Worm (Caenorhabditis elegans): ENCODE data around the gene ptr-24.
A peak's percentile ranks its signal among the peaks of the same experiment; 100 is the strongest.

ptr-24 gene

ce11 chrX:13303357-13303756, 34.5 kb upstream of the ptr-24 start, which contains the start of gene srd-42:
Gene srd-42 (minus strand): TSS chrX:13303457.
- TF ChIP-seq lin-15B (tag; optimal IDR thresholded peaks at IDR 0.05) = no peak
- no peak for TF ChIP-seq pha-4 (tag; optimal IDR thresholded peaks at IDR 0.05)
- TF ChIP-seq egl-5 (tag; optimal IDR thresholded peaks at IDR 0.05) = no peak
- TF ChIP-seq unc-39 (tag; optimal IDR thresholded peaks at IDR 0.05) = no peak
- no peak for TF ChIP-seq tbx-2 (tag; optimal IDR thresholded peaks at IDR 0.05)
- no peak for TF ChIP-seq lsy-12 (tag; optimal IDR thresholded peaks at IDR 0.05)
- TF ChIP-seq nhr-67 (tag; optimal IDR thresholded peaks at IDR 0.05) = no peak
- no peak for TF ChIP-seq nhr-77 (tag; optimal IDR thresholded peaks at IDR 0.05)

- TF ChIP-seq mdl-1 (tag; optimal IDR thresholded peaks at IDR 0.05) (no peak), mml-1 (tag; optimal IDR thresholded peaks at IDR 0.05) (no peak), nhr-25 (tag; optimal IDR thresholded peaks at IDR 0.05) (no peak), hmg-11 (tag; optimal IDR thresholded peaks at IDR 0.05) (no peak), sea-2 (GFP tag; optimal IDR thresholded peaks at IDR 0.05) (no peak)
Measured at ce11 chrX:13305779-13306178, 32.0 kb upstream of the ptr-24 start, which contains the start of gene srd-43. Gene srd-43 (minus strand): TSS chrX:13305844.

ce11 chrX:13306869-13307446, 30.9 kb upstream of the ptr-24 start:
- TF ChIP-seq nhr-11 (tag; optimal IDR thresholded peaks at IDR 0.05) = no peak
- TF ChIP-seq eor-1 (tag; optimal IDR thresholded peaks at IDR 0.05) = peak in 1 of 2 experiments; percentile 42
- TF ChIP-seq pqm-1 (tag; optimal IDR thresholded peaks at IDR 0.05) = peak; percentile 1
- peak; percentile 36 for TF ChIP-seq snpc-4 (tag; optimal IDR thresholded peaks at IDR 0.05)
- TF ChIP-seq nfya-1 (tag; optimal IDR thresholded peaks at IDR 0.05; ENCODE audit: insufficient read depth) = peak; percentile 68
- no peak for TF ChIP-seq sea-2 (GFP tag; optimal IDR thresholded peaks at IDR 0.05)
- peak; percentile 85 for TF ChIP-seq nhr-43 (tag; optimal IDR thresholded peaks at IDR 0.05; ENCODE audit: poor library complexity, severe bottlenecking)
- peak; percentile 19 for TF ChIP-seq nhr-25 (tag; optimal IDR thresholded peaks at IDR 0.05)
- TF ChIP-seq hmg-11 (tag; optimal IDR thresholded peaks at IDR 0.05) = no peak
- TF ChIP-seq nhr-77 (tag; optimal IDR thresholded peaks at IDR 0.05) = no peak
- peak; percentile 65 for TF ChIP-seq unc-62 (GFP tag; optimal IDR thresholded peaks at IDR 0.05)
- no peak for TF ChIP-seq ztf-11 (tag; optimal IDR thresholded peaks at IDR 0.05)
- peak; percentile 76 for TF ChIP-seq jun-1 (tag; optimal IDR thresholded peaks at IDR 0.05)
- TF ChIP-seq ceh-28 (tag; optimal IDR thresholded peaks at IDR 0.05) = peak; percentile 14
- TF ChIP-seq fkh-10 (GFP tag; optimal IDR thresholded peaks at IDR 0.05) = peak; percentile 25
- TF ChIP-seq mdl-1 (tag; optimal IDR thresholded peaks at IDR 0.05) = no peak
- peak; percentile 48 for TF ChIP-seq skn-1 (tag; optimal IDR thresholded peaks at IDR 0.05)
- TF ChIP-seq ceh-9 (tag; optimal IDR thresholded peaks at IDR 0.05) = peak; percentile 34
- peak; percentile 95 for TF ChIP-seq lsy-12 (tag; optimal IDR thresholded peaks at IDR 0.05)
- TF ChIP-seq R02D3.7 (tag; optimal IDR thresholded peaks at IDR 0.05) = no peak
- peak; percentile 54 for TF ChIP-seq egl-5 (tag; optimal IDR thresholded peaks at IDR 0.05)
- TF ChIP-seq lin-15B (tag; optimal IDR thresholded peaks at IDR 0.05) = peak; percentile 36
- TF ChIP-seq egl-27 (tag; optimal IDR thresholded peaks at IDR 0.05) = peak; percentile 83
- no peak for TF ChIP-seq ama-1 (optimal IDR thresholded peaks at IDR 0.05)
- no peak for TF ChIP-seq nhr-237 (tag; optimal IDR thresholded peaks at IDR 0.05)
- peak; percentile 64 for TF ChIP-seq ceh-82 (tag; optimal IDR thresholded peaks at IDR 0.05)
- no peak for TF ChIP-seq daf-12 (tag; optimal IDR thresholded peaks at IDR 0.05)
- TF ChIP-seq nhr-12 (tag; optimal IDR thresholded peaks at IDR 0.05) = no peak
- no peak for TF ChIP-seq unc-39 (tag; optimal IDR thresholded peaks at IDR 0.05)
- TF ChIP-seq zag-1 (tag; optimal IDR thresholded peaks at IDR 0.05) = no peak
- no peak for TF ChIP-seq nhr-76 (tag; optimal IDR thresholded peaks at IDR 0.05)
- no peak for TF ChIP-seq ztf-4 (tag; optimal IDR thresholded peaks at IDR 0.05)
- peak; percentile 83 for TF ChIP-seq tbx-2 (tag; optimal IDR thresholded peaks at IDR 0.05)
- peak; percentile 55 for TF ChIP-seq elt-2 (tag; optimal IDR thresholded peaks at IDR 0.05)
- TF ChIP-seq lin-39 (tag; optimal IDR thresholded peaks at IDR 0.05) = peak; percentile 75

ce11 chrX:13307852-13308251, 30.0 kb upstream of the ptr-24 start:
- TF ChIP-seq nfya-1 (tag; optimal IDR thresholded peaks at IDR 0.05; ENCODE audit: insufficient read depth) (peak; percentile 8), nhr-43 (tag; optimal IDR thresholded peaks at IDR 0.05; ENCODE audit: poor library complexity, severe bottlenecking) (peak; percentile 7), daf-12 (tag; optimal IDR thresholded peaks at IDR 0.05) (no peak)
